Worm (Caenorhabditis elegans) whole organism, L2 larva: ENCODE data around the gene sulp-4.

ENCODE experiments used
- C34F6.9 ChIP-seq: fragments of 150-350 bp; optimal IDR thresholded peaks from 2 replicates; lab custom pipeline; 2014; ENCODE audit warnings: missing biosample characterization, missing genetic modification characterization
- F13H6.1 ChIP-seq: sonication (generic microtip); optimal IDR thresholded peaks from 2 replicates; lab custom pipeline; 2016; ENCODE audit warnings: missing genetic modification characterization, missing compliant biosample characterization
- Y55F3AM.14 ChIP-seq: fragments of 200-800 bp; sonication (Bioruptor generic); optimal IDR thresholded peaks from 2 replicates; lab custom pipeline; 2018; ENCODE audit warnings: mild to moderate bottlenecking, missing genetic modification characterization, missing compliant biosample characterization
- ZK546.5 ChIP-seq: sonication (generic microtip); optimal IDR thresholded peaks from 2 replicates; lab custom pipeline; 2017; ENCODE audit warnings: missing biosample characterization, missing genetic modification characterization
- aly-2 ChIP-seq: fragments of 150-350 bp; optimal IDR thresholded peaks from 2 replicates; lab custom pipeline; 2014; ENCODE audit warnings: missing biosample characterization, missing genetic modification characterization
- blmp-1 ChIP-seq: sonication (generic microtip); optimal IDR thresholded peaks from 2 replicates; lab custom pipeline; 2017; ENCODE audit warnings: missing genetic modification characterization, mild to moderate bottlenecking, missing compliant biosample characterization, antibody characterized with exemption, moderate library complexity; ENCODE audit not compliant: insufficient read depth
- ceh-16 ChIP-seq: fragments of 150-350 bp; optimal IDR thresholded peaks from 2 replicates; lab custom pipeline; 2014; ENCODE audit warnings: missing biosample characterization, missing genetic modification characterization
- crh-2 ChIP-seq: sonication (generic microtip); optimal IDR thresholded peaks from 2 replicates; lab custom pipeline; 2017; ENCODE audit warnings: missing biosample characterization, missing genetic modification characterization
- elt-3 ChIP-seq: sonication (generic microtip); optimal IDR thresholded peaks from 2 replicates; lab custom pipeline; 2017; ENCODE audit warnings: missing biosample characterization, missing genetic modification characterization
- fos-1 ChIP-seq: fragments of 150-350 bp; optimal IDR thresholded peaks from 2 replicates; lab custom pipeline; 2014; ENCODE audit warnings: missing biosample characterization, missing genetic modification characterization
- gmeb-1 ChIP-seq: fragments of 150-350 bp; optimal IDR thresholded peaks from 2 replicates; lab custom pipeline; 2014; ENCODE audit warnings: missing biosample characterization, missing genetic modification characterization
- lin-11 ChIP-seq: fragments of 150-350 bp; sonication (generic microtip); optimal IDR thresholded peaks from 2 replicates; lab custom pipeline; 2014; ENCODE audit warnings: missing biosample characterization, missing genetic modification characterization, inconsistent platforms, mixed read lengths
- lin-39 ChIP-seq: fragments of 150-350 bp; optimal IDR thresholded peaks from 2 replicates; lab custom pipeline; 2014; ENCODE audit warnings: missing biosample characterization, missing genetic modification reagents, missing genetic modification characterization
- lsy-2 ChIP-seq, 2 experiments: fragments of 150-350 bp in 1 of 2; sonication (generic microtip) in 1 of 2; optimal IDR thresholded peaks; 2 replicates each; lab custom pipeline; 2014 to 2017; ENCODE audit warnings: missing biosample characterization in 2 of 2, missing genetic modification characterization in 2 of 2
- mab-5 ChIP-seq: fragments of 150-350 bp; optimal IDR thresholded peaks from 2 replicates; lab custom pipeline; 2014; ENCODE audit warnings: missing biosample characterization, missing genetic modification characterization
- mbf-1 ChIP-seq: sonication (generic microtip); optimal IDR thresholded peaks from 2 replicates; lab custom pipeline; 2017; ENCODE audit warnings: missing biosample characterization, missing genetic modification characterization
- mdl-1 ChIP-seq, 2 experiments: fragments of 150-350 bp in 1 of 2; sonication (generic microtip) in 1 of 2; optimal IDR thresholded peaks; 2 replicates each; lab custom pipeline; 2017; ENCODE audit warnings: missing biosample characterization in 2 of 2, missing genetic modification characterization in 2 of 2
- nhr-10 ChIP-seq: sonication (generic microtip); optimal IDR thresholded peaks from 2 replicates; lab custom pipeline; 2017; ENCODE audit warnings: missing biosample characterization, missing genetic modification characterization
- nhr-129 ChIP-seq: fragments of 150-350 bp; optimal IDR thresholded peaks from 2 replicates; lab custom pipeline; 2014; ENCODE audit warnings: missing biosample characterization, missing genetic modification characterization
- nhr-21 ChIP-seq: fragments of 150-350 bp; optimal IDR thresholded peaks from 2 replicates; lab custom pipeline; 2014; ENCODE audit warnings: missing biosample characterization, missing genetic modification characterization
- nhr-23 ChIP-seq: fragments of 150-350 bp; optimal IDR thresholded peaks from 2 replicates; lab custom pipeline; 2014; ENCODE audit warnings: missing biosample characterization, missing genetic modification reagents, missing genetic modification characterization
- nhr-237 ChIP-seq: fragments of 150-350 bp; optimal IDR thresholded peaks from 2 replicates; lab custom pipeline; 2014; ENCODE audit warnings: missing biosample characterization, missing genetic modification characterization
- nhr-25 ChIP-seq: fragments of 150-350 bp; sonication (generic microtip); optimal IDR thresholded peaks from 3 replicates; lab custom pipeline; 2014; ENCODE audit warnings: missing biosample characterization, missing genetic modification characterization
- nhr-77 ChIP-seq: fragments of 150-350 bp; optimal IDR thresholded peaks from 2 replicates; lab custom pipeline; 2014; ENCODE audit warnings: missing biosample characterization, missing genetic modification characterization
- peb-1 ChIP-seq: fragments of 150-350 bp; optimal IDR thresholded peaks from 2 replicates; lab custom pipeline; 2014; ENCODE audit warnings: missing biosample characterization, missing genetic modification characterization
- sem-4 ChIP-seq: fragments of 150-350 bp; optimal IDR thresholded peaks from 2 replicates; lab custom pipeline; 2014; ENCODE audit warnings: missing biosample characterization, missing genetic modification reagents, missing genetic modification characterization
- skn-1 ChIP-seq: sonication (generic microtip); optimal IDR thresholded peaks from 2 replicates; lab custom pipeline; 2017; ENCODE audit warnings: missing biosample characterization, missing genetic modification characterization
- sma-9 ChIP-seq, 2 experiments: fragments of 150-350 bp in 1 of 2; sonication (generic microtip) in 1 of 2; optimal IDR thresholded peaks; 2 replicates each; lab custom pipeline; 2014 to 2016; ENCODE audit warnings: missing genetic modification characterization in 2 of 2, mild to moderate bottlenecking in 1 of 2, missing biosample characterization in 1 of 2, missing compliant biosample characterization in 1 of 2, missing genetic modification reagents in 1 of 2, moderate library complexity in 1 of 2
- unc-62 ChIP-seq: fragments of 150-350 bp; optimal IDR thresholded peaks from 2 replicates; lab custom pipeline; 2014; ENCODE audit warnings: missing biosample characterization, missing genetic modification reagents, missing genetic modification characterization
- zag-1 ChIP-seq: fragments of 150-350 bp; optimal IDR thresholded peaks from 2 replicates; lab custom pipeline; 2014; ENCODE audit warnings: missing biosample characterization, missing genetic modification characterization
- ztf-11 ChIP-seq: sonication (generic microtip); optimal IDR thresholded peaks from 2 replicates; lab custom pipeline; 2017; ENCODE audit warnings: missing biosample characterization, missing genetic modification characterization
- ztf-4 ChIP-seq: fragments of 150-350 bp; optimal IDR thresholded peaks from 2 replicates; lab custom pipeline; 2014; ENCODE audit warnings: missing biosample characterization, missing genetic modification characterization

Gene sulp-4

DNA sequence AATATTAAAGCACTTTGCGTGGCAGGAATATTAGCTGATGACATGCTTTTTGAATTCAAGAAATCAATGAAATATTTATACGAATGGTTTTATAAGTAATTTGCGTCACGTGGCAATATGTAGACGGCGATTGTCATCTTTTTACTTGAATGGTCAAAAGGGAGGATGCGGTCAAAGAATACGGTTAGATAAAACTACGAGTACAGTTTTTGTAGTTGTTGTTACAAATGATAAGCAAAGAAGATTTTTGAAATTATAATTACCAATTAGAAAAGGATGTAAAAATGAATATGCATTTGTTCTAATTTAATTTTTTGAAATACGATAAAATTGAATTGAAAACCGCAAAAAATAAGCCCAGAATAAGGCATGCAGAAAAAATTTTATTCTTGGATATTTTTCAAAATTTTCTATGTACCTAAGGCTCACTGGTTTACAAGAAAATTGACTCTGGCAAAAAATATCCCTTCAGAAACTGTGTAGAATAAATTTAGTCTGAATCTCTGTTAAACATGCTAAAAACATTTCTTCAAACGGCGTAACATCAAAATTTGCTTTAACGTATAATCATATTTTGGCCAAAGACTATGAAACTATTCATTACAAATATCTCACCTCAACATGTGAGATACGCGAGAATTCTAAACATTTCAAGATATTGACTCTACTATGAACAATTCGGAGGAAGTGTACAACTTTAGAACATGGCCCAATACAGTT lies 16.1 kb downstream of the sulp-4 start, which contains the start of the genes sodh-2 and srx-76:
Gene sodh-2, minus strand, starts transcription at position 101 of the 720 bp plus-strand sequence.
Gene srx-76, plus strand, starts transcription at position 670 of the 720 bp plus-strand sequence.
- TF ChIP-seq crh-2 (tag; lab: Kevin White, UChicago) (no peak), mab-5 (tag; lab: Kevin White, UChicago) (no peak), sma-9 (GFP tag; optimal IDR thresholded peaks at IDR 0.05; lab: Kevin White, UChicago) (no peak), sma-9 (tag; optimal IDR thresholded peaks at IDR 0.05; lab: Kevin White, UChicago) (no peak), nhr-77 (tag; lab: Kevin White, UChicago) (no peak), zag-1 (tag; lab: Kevin White, UChicago) (no peak), lsy-2 (tag; optimal IDR thresholded peaks at IDR 0.05; lab: Kevin White, UChicago) (no peak), elt-3 (tag; lab: Kevin White, UChicago) (no peak), lin-11 (tag; lab: Kevin White, UChicago) (no peak)

DNA sequence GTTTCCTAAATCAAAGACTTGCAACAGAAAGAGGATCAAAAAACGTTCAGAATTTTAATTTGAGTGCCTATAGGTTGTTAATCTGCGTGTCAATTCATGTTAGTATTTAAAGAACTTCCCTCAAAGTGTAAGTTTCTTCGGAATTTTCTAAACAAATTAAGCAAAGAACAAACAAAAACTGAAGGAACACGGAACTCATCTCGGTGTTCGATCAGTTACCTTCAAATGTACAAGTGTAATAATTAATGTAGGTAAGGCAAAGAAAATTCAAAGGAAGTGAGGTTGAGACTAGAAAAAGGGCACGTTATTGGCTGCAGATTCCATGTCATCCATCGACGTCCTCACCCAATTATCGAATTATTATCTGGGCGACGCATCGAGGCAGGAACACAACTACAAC lies 18.8 kb downstream of the sulp-4 start, which contains the start of gene K12G11.6:
Gene K12G11.6, plus strand, starts transcription at position 357 of the 400 bp plus-strand sequence.
- TF ChIP-seq ZK546.5 (no peak), C34F6.9 (no peak), nhr-10 (tag; lab: Kevin White, UChicago) (no peak), sem-4 (no peak), gmeb-1 (tag; lab: Kevin White, UChicago) (no peak), fos-1 (tag; lab: Kevin White, UChicago) (no peak), aly-2 (no peak), mdl-1 (tag; optimal IDR thresholded peaks at IDR 0.05; lab: Kevin White, UChicago) (no peak), ztf-11 (tag; lab: Kevin White, UChicago) (no peak), peb-1 (no peak)

ce11 chrV:11896322-11896898 lies 21.2 kb downstream of the sulp-4 start:
- peak in 1 of 2 experiments; percentile 25 for TF ChIP-seq lsy-2 (tag; optimal IDR thresholded peaks at IDR 0.05; lab: Kevin White, UChicago)
- peak; percentile 53 for TF ChIP-seq nhr-129
- TF ChIP-seq lin-39 (tag; lab: Kevin White, UChicago): no peak
- TF ChIP-seq ceh-16: no peak
- no peak for TF ChIP-seq blmp-1
- no peak for TF ChIP-seq nhr-21 (tag; lab: Kevin White, UChicago)
- no peak for TF ChIP-seq nhr-237 (tag; lab: Kevin White, UChicago)
- TF ChIP-seq mdl-1 (tag; optimal IDR thresholded peaks at IDR 0.05; lab: Kevin White, UChicago): no peak
- TF ChIP-seq nhr-77 (tag; lab: Kevin White, UChicago): no peak
- TF ChIP-seq mbf-1 (tag; lab: Kevin White, UChicago): no peak
- no peak for TF ChIP-seq nhr-10 (tag; lab: Kevin White, UChicago)
- TF ChIP-seq fos-1 (tag; lab: Kevin White, UChicago): peak; percentile 44
- TF ChIP-seq sma-9 (GFP tag; optimal IDR thresholded peaks at IDR 0.05; lab: Kevin White, UChicago): peak; percentile 12
- no peak for TF ChIP-seq sma-9 (tag; optimal IDR thresholded peaks at IDR 0.05; lab: Kevin White, UChicago)
- no peak for TF ChIP-seq mab-5 (tag; lab: Kevin White, UChicago)
- no peak for TF ChIP-seq ztf-11 (tag; lab: Kevin White, UChicago)
- no peak for TF ChIP-seq zag-1 (tag; lab: Kevin White, UChicago)
- no peak for TF ChIP-seq F13H6.1
- TF ChIP-seq Y55F3AM.14 (GFP tag; lab: Kevin White, UChicago): no peak
- TF ChIP-seq C34F6.9: peak; percentile 5
- TF ChIP-seq gmeb-1 (tag; lab: Kevin White, UChicago): peak; percentile 54
- no peak for TF ChIP-seq ztf-4 (tag; lab: Kevin White, UChicago)
- TF ChIP-seq crh-2 (tag; lab: Kevin White, UChicago): peak; percentile 39
- no peak for TF ChIP-seq skn-1 (tag; lab: Kevin White, UChicago)
- peak; percentile 55 for TF ChIP-seq nhr-25 (tag; lab: Kevin White, UChicago)

- TF ChIP-seq nhr-21 (tag; lab: Kevin White, UChicago): no peak
- TF ChIP-seq crh-2 (tag; lab: Kevin White, UChicago): no peak
These were observed 22.4 kb downstream of the sulp-4 start for ce11 chrV:11897604-11898003.

- TF ChIP-seq gmeb-1 (tag; lab: Kevin White, UChicago) (no peak), nhr-23 (no peak), unc-62 (GFP tag; lab: Kevin White, UChicago) (no peak)
These were observed 24.0 kb downstream of the sulp-4 start, which contains the start of gene sma-1 for ce11 chrV:11899149-11899548. sma-1 (plus strand) TSS chrV:11899449.
